Worm (Caenorhabditis elegans) whole organism, L4 larva: Measurements from ENCODE around the gene otpl-3.

ENCODE experiments used
- F37D6.2 ChIP-seq: sonication (generic microtip); optimal IDR thresholded peaks from 2 replicates; lab custom pipeline; 2016; ENCODE audit warnings: mild to moderate bottlenecking, missing genetic modification characterization, missing compliant biosample characterization
- T20F7.1 ChIP-seq: fragments of 200-800 bp; sonication (Bioruptor generic); optimal IDR thresholded peaks from 2 replicates; lab custom pipeline; 2018; ENCODE audit warnings: mild to moderate bottlenecking, missing genetic modification characterization, missing compliant biosample characterization
- ZK337.2 ChIP-seq: fragments of 200-800 bp; sonication (Bioruptor generic); IDR thresholded peaks from 2 replicates; pipeline ENCODE4 v1.3.6; 2022; ENCODE audit warnings: missing genetic modification reagents, missing genetic modification characterization, missing compliant biosample characterization
- ZK546.5 ChIP-seq, 2 experiments: sonication (generic microtip); optimal IDR thresholded peaks; 2 replicates each; lab custom pipeline; 2017; ENCODE audit warnings: missing biosample characterization in 2 of 2, missing genetic modification characterization in 2 of 2
- aha-1 ChIP-seq: fragments of 150-350 bp; peaks from one replicate; lab custom pipeline; 2014; ENCODE audit warnings: missing biosample characterization, missing genetic modification characterization
- ama-1 ChIP-seq: fragments of 150-350 bp; optimal IDR thresholded peaks from 2 replicates; lab custom pipeline; 2014; ENCODE audit warnings: inconsistent platforms, mixed read lengths
- ceh-28 ChIP-seq: fragments of 150-350 bp; optimal IDR thresholded peaks from 2 replicates; lab custom pipeline; 2014; ENCODE audit warnings: missing biosample characterization, missing genetic modification reagents, missing genetic modification characterization
- ceh-44 ChIP-seq: fragments of 200-800 bp; sonication (Bioruptor generic); IDR thresholded peaks from 2 replicates; pipeline ENCODE4 v1.3.6; 2022; ENCODE audit warnings: missing genetic modification reagents, missing genetic modification characterization, missing compliant biosample characterization
- ceh-82 ChIP-seq: sonication (generic microtip); optimal IDR thresholded peaks from 2 replicates; lab custom pipeline; 2017; ENCODE audit warnings: missing biosample characterization, missing genetic modification characterization
- cey-2 ChIP-seq: sonication (generic microtip); optimal IDR thresholded peaks from 3 replicates; lab custom pipeline; 2017; ENCODE audit warnings: missing genetic modification characterization, mild to moderate bottlenecking, missing compliant biosample characterization, antibody characterized with exemption, borderline replicate concordance; ENCODE audit not compliant: insufficient read depth
- daf-12 ChIP-seq: fragments of 150-350 bp; optimal IDR thresholded peaks from 2 replicates; lab custom pipeline; 2014; ENCODE audit warnings: missing biosample characterization, missing genetic modification reagents, missing genetic modification characterization
- daf-16 ChIP-seq, 3 experiments: sonication (generic microtip); optimal IDR thresholded peaks; 2 replicates each; lab custom pipeline; 2016 to 2017; ENCODE audit warnings: missing genetic modification characterization in 3 of 3, missing genetic modification reagents in 3 of 3, mild to moderate bottlenecking in 2 of 3, missing compliant biosample characterization in 2 of 3, missing biosample characterization in 1 of 3, moderate library complexity in 1 of 3
- daf-19 ChIP-seq: fragments of 200-800 bp; sonication (Bioruptor generic); conservative IDR thresholded peaks from 2 replicates; pipeline ENCODE4 v1.3.6; 2022; ENCODE audit warnings: missing genetic modification characterization, missing compliant biosample characterization
- dmd-6 ChIP-seq: fragments of 200-800 bp; sonication (Bioruptor generic); IDR thresholded peaks from 2 replicates; pipeline ENCODE4 v1.3.6; 2022; ENCODE audit warnings: missing genetic modification reagents, missing genetic modification characterization, missing compliant biosample characterization
- dmd-8 ChIP-seq: fragments of 200-800 bp; sonication (Bioruptor generic); IDR thresholded peaks from 2 replicates; pipeline ENCODE4 v1.3.6; 2022; ENCODE audit warnings: missing genetic modification characterization, missing compliant biosample characterization
- dve-1 ChIP-seq: sonication (generic microtip); optimal IDR thresholded peaks from 2 replicates; lab custom pipeline; 2017; ENCODE audit warnings: antibody characterized with exemption, mild to moderate bottlenecking, missing genetic modification characterization, missing compliant biosample characterization; ENCODE audit not compliant: insufficient read depth
- hlh-11 ChIP-seq: fragments of 200-800 bp; sonication (Bioruptor generic); optimal IDR thresholded peaks from 2 replicates; lab custom pipeline; 2018; ENCODE audit warnings: mild to moderate bottlenecking, missing genetic modification characterization, missing compliant biosample characterization
- hlh-30 ChIP-seq: sonication (generic microtip); optimal IDR thresholded peaks from 2 replicates; lab custom pipeline; 2017; ENCODE audit warnings: antibody characterized with exemption, mild to moderate bottlenecking, missing genetic modification characterization, missing compliant biosample characterization; ENCODE audit not compliant: insufficient read depth
- hmg-1.1 ChIP-seq: fragments of 200-800 bp; sonication (Bioruptor generic); IDR thresholded peaks from 2 replicates; pipeline ENCODE4 v1.3.6; 2022; ENCODE audit warnings: missing genetic modification reagents, missing genetic modification characterization, missing compliant biosample characterization
- jun-1 ChIP-seq: fragments of 150-350 bp; optimal IDR thresholded peaks from 2 replicates; lab custom pipeline; 2014; ENCODE audit warnings: missing biosample characterization, missing genetic modification reagents, missing genetic modification characterization
- lin-1 ChIP-seq: fragments of 200-800 bp; sonication (Bioruptor generic); IDR thresholded peaks from 2 replicates; pipeline ENCODE4 v1.3.6; 2022; ENCODE audit warnings: missing genetic modification reagents, missing genetic modification characterization, missing compliant biosample characterization
- lin-38 ChIP-seq: fragments of 200-800 bp; sonication (Bioruptor generic); IDR thresholded peaks from 2 replicates; pipeline ENCODE4 v1.3.6; 2022; ENCODE audit warnings: missing genetic modification reagents, missing genetic modification characterization, missing compliant biosample characterization
- lsy-2 ChIP-seq, 2 experiments: fragments of 150-350 bp in 1 of 2; sonication (generic microtip) in 1 of 2; optimal IDR thresholded peaks; 2 replicates each; lab custom pipeline; 2014 to 2017; ENCODE audit warnings: missing biosample characterization in 2 of 2, missing genetic modification characterization in 2 of 2
- mdl-1 ChIP-seq, 2 experiments: fragments of 150-350 bp in 1 of 2; sonication (generic microtip) in 1 of 2; optimal IDR thresholded peaks; 2 replicates each; lab custom pipeline; 2014 to 2017; ENCODE audit warnings: missing biosample characterization in 2 of 2, missing genetic modification characterization in 2 of 2
- mep-1 ChIP-seq: fragments of 150-350 bp; sonication (generic microtip); optimal IDR thresholded peaks from 3 replicates; lab custom pipeline; 2014; ENCODE audit warnings: missing biosample characterization, missing genetic modification characterization
- mes-2 ChIP-seq: sonication (generic microtip); optimal IDR thresholded peaks from 2 replicates; lab custom pipeline; 2016; ENCODE audit warnings: missing genotype, mild to moderate bottlenecking, missing genetic modification characterization, missing compliant biosample characterization; ENCODE audit not compliant: poor library complexity, severe bottlenecking
- mxl-3 ChIP-seq: fragments of 200-800 bp; sonication (Bioruptor generic); optimal IDR thresholded peaks from 2 replicates; lab custom pipeline; 2018; ENCODE audit warnings: mild to moderate bottlenecking, missing genetic modification characterization, missing compliant biosample characterization
- nhr-10 ChIP-seq: fragments of 150-350 bp; optimal IDR thresholded peaks from 2 replicates; lab custom pipeline; 2014; ENCODE audit warnings: missing biosample characterization, missing genetic modification characterization
- nhr-111 ChIP-seq: fragments of 200-800 bp; sonication (Bioruptor generic); optimal IDR thresholded peaks from 2 replicates; lab custom pipeline; 2018; ENCODE audit warnings: mild to moderate bottlenecking, missing genetic modification characterization, missing compliant biosample characterization
- nhr-25 ChIP-seq: sonication (generic microtip); optimal IDR thresholded peaks from 2 replicates; lab custom pipeline; 2017; ENCODE audit warnings: missing genetic modification characterization, mild to moderate bottlenecking, missing compliant biosample characterization, antibody characterized with exemption, moderate library complexity, borderline replicate concordance; ENCODE audit not compliant: insufficient read depth
- nhr-28 ChIP-seq: fragments of 150-350 bp; optimal IDR thresholded peaks from 2 replicates; lab custom pipeline; 2014; ENCODE audit warnings: missing biosample characterization, missing genetic modification characterization
- nhr-77 ChIP-seq: fragments of 150-350 bp; optimal IDR thresholded peaks from 2 replicates; lab custom pipeline; 2014; ENCODE audit warnings: missing biosample characterization, missing genetic modification characterization
- pha-4 ChIP-seq, 2 experiments: fragments of 150-350 bp in 1 of 2; fragments of 200-800 bp in 1 of 2; sonication (Bioruptor generic) in 1 of 2; IDR thresholded peaks in 1 of 2; optimal IDR thresholded peaks in 1 of 2; 2 replicates each; pipeline versions ENCODE4 v1.3.6 to Lab custom; 2014 to 2022; ENCODE audit warnings: missing genetic modification characterization in 2 of 2, missing genetic modification reagents in 2 of 2, missing biosample characterization in 1 of 2, missing compliant biosample characterization in 1 of 2
- php-3 ChIP-seq: fragments of 200-800 bp; sonication (Bioruptor generic); IDR thresholded peaks from 2 replicates; pipeline ENCODE4 v1.3.6; 2022; ENCODE audit warnings: missing genetic modification reagents, missing genetic modification characterization, missing compliant biosample characterization
- pqm-1 ChIP-seq: sonication (generic microtip); optimal IDR thresholded peaks from 2 replicates; lab custom pipeline; 2017; ENCODE audit warnings: missing biosample characterization, missing genetic modification characterization
- rbr-2 ChIP-seq: sonication (generic microtip); optimal IDR thresholded peaks from 2 replicates; lab custom pipeline; 2016; ENCODE audit warnings: missing genotype, missing genetic modification characterization, missing compliant biosample characterization
- set-16 ChIP-seq: fragments of 200-800 bp; sonication (Bioruptor generic); IDR thresholded peaks from 2 replicates; pipeline ENCODE4 v1.3.6; 2022; ENCODE audit warnings: missing genetic modification reagents, missing genetic modification characterization, missing compliant biosample characterization
- skn-1 ChIP-seq: fragments of 150-350 bp; optimal IDR thresholded peaks from 2 replicates; lab custom pipeline; 2014; ENCODE audit warnings: missing biosample characterization, missing genetic modification characterization
- snpc-4 ChIP-seq: fragments of 150-350 bp; optimal IDR thresholded peaks from 2 replicates; lab custom pipeline; 2014; ENCODE audit warnings: missing biosample characterization, missing genetic modification characterization
- tra-1 ChIP-seq: fragments of 200-800 bp; sonication (Bioruptor generic); IDR thresholded peaks from 2 replicates; pipeline ENCODE4 v1.3.6; 2022; ENCODE audit warnings: missing genetic modification reagents, missing genetic modification characterization, missing compliant biosample characterization
- unc-62 ChIP-seq, 3 experiments: fragments of 150-350 bp in 1 of 3; sonication (generic microtip); optimal IDR thresholded peaks in 2 of 3; peaks in 1 of 3; 1 replicate in 1 of 3; 2 replicates in 2 of 3; lab custom pipeline; 2014 to 2017; ENCODE audit warnings: missing biosample characterization in 3 of 3, missing genetic modification characterization in 3 of 3, missing genetic modification reagents in 3 of 3, missing genotype in 1 of 3
- zag-1 ChIP-seq: fragments of 150-350 bp; optimal IDR thresholded peaks from 2 replicates; lab custom pipeline; 2014; ENCODE audit warnings: missing biosample characterization, missing genetic modification characterization
- ztf-7 ChIP-seq: fragments of 150-350 bp; optimal IDR thresholded peaks from 2 replicates; lab custom pipeline; 2014; ENCODE audit warnings: missing biosample characterization, missing genetic modification characterization

The otpl-3 gene

DNA sequence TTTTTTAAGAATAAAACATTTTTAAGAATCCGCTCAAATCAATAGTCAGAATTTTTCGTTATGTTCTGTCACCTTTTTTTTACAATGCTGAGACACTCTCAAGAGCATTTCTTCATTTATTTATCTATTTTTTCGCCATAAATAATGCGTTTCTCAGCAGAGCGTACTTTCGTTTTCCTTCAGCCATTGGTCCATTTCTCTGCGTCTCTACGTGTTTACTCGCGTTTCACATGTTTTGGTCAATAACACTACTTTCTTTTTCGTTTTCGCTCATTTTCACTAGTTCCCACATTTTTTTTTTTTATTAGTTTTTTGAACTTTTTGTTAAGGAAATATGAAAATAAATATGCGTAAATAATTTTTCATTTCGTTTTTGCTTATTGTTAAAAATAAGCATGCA, 9.9 kb upstream of the otpl-3 start:
- TF ChIP-seq hlh-11 (peak; percentile 40), aha-1 (peak; percentile 78), nhr-111 (GFP tag; lab: Kevin White, UChicago) (no peak), mep-1 (tag; lab: Kevin White, UChicago) (peak; percentile 51), mdl-1 (tag; optimal IDR thresholded peaks at IDR 0.05; lab: Kevin White, UChicago) (peak in 1 of 2 experiments; percentile 33), unc-62 (GFP tag; optimal IDR thresholded peaks at IDR 0.05 in 1 of 2; lab: Kevin White, UChicago) (peak in 1 of 2 experiments; percentile 46), unc-62 (tag; optimal IDR thresholded peaks at IDR 0.05; lab: Kevin White, UChicago) (no peak), daf-16 (GFP tag; optimal IDR thresholded peaks at IDR 0.05; lab: Kevin White, UChicago) (peak in 1 of 2 experiments; percentile 85), daf-16 (tag; optimal IDR thresholded peaks at IDR 0.05; lab: Kevin White, UChicago) (peak; percentile 96), dve-1 (peak; percentile 53), ceh-28 (tag; lab: Kevin White, UChicago) (no peak), hlh-30 (tag; lab: Kevin White, UChicago) (peak; percentile 72), hmg-1.1 (no peak), nhr-28 (tag; lab: Kevin White, UChicago) (peak; percentile 47), cey-2 (tag; lab: Kevin White, UChicago) (no peak), lsy-2 (tag; optimal IDR thresholded peaks at IDR 0.05; lab: Kevin White, UChicago) (peak in 1 of 2 experiments; percentile 71), rbr-2 (tag; lab: Kevin White, UChicago) (peak; percentile 9), ZK546.5 (tag; optimal IDR thresholded peaks at IDR 0.05; lab: Kevin White, UChicago) (no peak), nhr-77 (tag; lab: Kevin White, UChicago) (peak; percentile 52), pha-4 (GFP tag; IDR thresholded peaks at IDR 0.05; lab: Robert Waterston, UW) (no peak), pha-4 (tag; optimal IDR thresholded peaks at IDR 0.05; lab: Kevin White, UChicago) (peak; percentile 74), lin-1 (GFP tag; lab: Robert Waterston, UW) (no peak)

- TF ChIP-seq F37D6.2 (no peak), mdl-1 (tag; optimal IDR thresholded peaks at IDR 0.05; lab: Kevin White, UChicago) (peak; percentile 48 to 68), php-3 (GFP tag; lab: Robert Waterston, UW) (peak; percentile 69), nhr-28 (tag; lab: Kevin White, UChicago) (peak; percentile 43), hlh-30 (tag; lab: Kevin White, UChicago) (peak; percentile 9), pha-4 (GFP tag; IDR thresholded peaks at IDR 0.05; lab: Robert Waterston, UW) (no peak), pha-4 (tag; optimal IDR thresholded peaks at IDR 0.05; lab: Kevin White, UChicago) (peak; percentile 3), mep-1 (tag; lab: Kevin White, UChicago) (peak; percentile 23), lin-38 (no peak), dve-1 (peak; percentile 36), mxl-3 (GFP tag; lab: Kevin White, UChicago) (peak; percentile 10), nhr-77 (tag; lab: Kevin White, UChicago) (no peak), daf-16 (GFP tag; optimal IDR thresholded peaks at IDR 0.05; lab: Kevin White, UChicago) (no peak), daf-16 (tag; optimal IDR thresholded peaks at IDR 0.05; lab: Kevin White, UChicago) (peak; percentile 78), nhr-10 (tag; lab: Kevin White, UChicago) (no peak), pqm-1 (tag; lab: Kevin White, UChicago) (peak; percentile 17), tra-1 (0 out of 2 replicates have a peak, but pooled peaks have one; percentile 15), T20F7.1 (no peak), aha-1 (peak; percentile 13), hlh-11 (peak; percentile 74), dmd-6 (peak; percentile 84)
These were observed 7.6 kb upstream of the otpl-3 start, which contains the start of gene F14B8.6 for ce11 chrX:6932134-6932533. Gene F14B8.6, minus strand, starts transcription at chrX:6932425.

DNA sequence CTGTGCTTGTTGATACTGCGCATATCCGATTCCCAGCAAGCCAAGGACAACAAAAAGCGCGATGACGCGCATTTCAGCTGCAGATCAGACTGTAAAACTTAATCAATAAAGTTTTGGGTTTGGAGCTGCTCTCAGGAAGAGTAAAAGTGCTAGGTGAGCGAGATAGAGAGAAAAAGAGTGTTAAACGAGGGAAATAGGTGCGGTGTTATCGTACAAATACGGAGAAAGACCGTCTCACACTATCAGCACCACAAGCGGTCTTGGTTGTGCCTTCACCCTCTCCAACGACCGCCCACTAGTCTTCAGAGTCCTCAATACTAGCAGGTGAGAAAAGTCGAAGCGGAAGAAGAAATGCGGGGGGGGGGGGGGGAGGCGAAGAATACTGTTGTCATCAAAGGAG, 4.0 kb upstream of the otpl-3 start, which contains the start of gene F14B8.5:
F14B8.5 (minus strand) TSS at position 127 of the 400 bp plus-strand sequence.
- TF ChIP-seq jun-1 (no peak), dmd-6 (peak; percentile 22; the same call in 1 of the 2 replicates), hlh-11 (peak; percentile 45), ceh-44 (GFP tag; lab: Robert Waterston, UW) (no peak), unc-62 (GFP tag; optimal IDR thresholded peaks at IDR 0.05 in 1 of 2; lab: Kevin White, UChicago) (no peak), unc-62 (tag; optimal IDR thresholded peaks at IDR 0.05; lab: Kevin White, UChicago) (no peak), mep-1 (tag; lab: Kevin White, UChicago) (no peak), ceh-82 (tag; lab: Kevin White, UChicago) (no peak), mes-2 (tag; lab: Kevin White, UChicago) (no peak), ztf-7 (tag; lab: Kevin White, UChicago) (no peak), zag-1 (no peak), nhr-28 (tag; lab: Kevin White, UChicago) (peak; percentile 11), daf-19 (GFP tag; lab: Robert Waterston, UW) (no peak), lsy-2 (tag; optimal IDR thresholded peaks at IDR 0.05; lab: Kevin White, UChicago) (no peak), snpc-4 (tag; lab: Kevin White, UChicago) (no peak), skn-1 (no peak), set-16 (GFP tag; lab: Robert Waterston, UW) (no peak), ZK337.2 (GFP tag; lab: Robert Waterston, UW) (no peak), nhr-25 (no peak), daf-12 (tag; lab: Kevin White, UChicago) (no peak), dmd-8 (GFP tag; lab: Robert Waterston, UW) (no peak), cey-2 (tag; lab: Kevin White, UChicago) (no peak), ama-1 (lab: Kevin White, UChicago) (no peak)
